Worm (Caenorhabditis elegans) whole organism, midembryonic: Measurements from ENCODE around the gene fbxa-99.

ENCODE experiments used
- flt-1 ChIP-seq: fragments of 200-800 bp; sonication (Bioruptor generic); IDR thresholded peaks from 2 replicates; pipeline ENCODE4 v1.3.6; 2022; ENCODE audit warnings: missing genetic modification characterization, missing compliant biosample characterization
- ref-1 ChIP-seq: fragments of 200-800 bp; sonication (Bioruptor generic); conservative IDR thresholded peaks from 2 replicates; pipeline ENCODE4 v1.3.6; 2022; ENCODE audit warnings: missing genetic modification reagents, missing genetic modification characterization, missing compliant biosample characterization
- tab-1 ChIP-seq: fragments of 200-800 bp; sonication (Bioruptor generic); IDR thresholded peaks from 2 replicates; pipeline ENCODE4 v1.3.6; 2022; ENCODE audit warnings: missing genetic modification characterization, missing compliant biosample characterization

DNA sequence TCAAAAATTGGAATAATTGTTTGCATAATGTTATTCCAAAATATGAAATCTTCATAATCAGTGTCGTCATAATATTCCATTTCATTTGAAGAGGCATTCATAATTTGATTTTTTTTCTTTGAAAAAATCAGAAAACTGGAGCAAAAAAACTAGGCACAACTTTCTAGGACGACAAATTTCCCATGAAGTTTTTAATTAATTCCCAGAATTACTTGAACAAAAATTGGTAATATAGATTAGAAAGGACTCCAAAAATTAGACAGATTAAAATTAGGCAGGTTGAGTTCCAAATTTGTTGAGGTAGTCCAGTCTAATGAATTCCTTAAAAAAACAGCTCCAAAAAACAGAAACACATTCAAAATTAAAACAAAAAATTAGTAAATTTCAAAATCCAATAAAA lies 27.7 kb downstream of the fbxa-99 start, which contains the start of gene srw-57:
- no peak for TF ChIP-seq flt-1 (GFP tag; lab: Robert Waterston, UW)
- TF ChIP-seq ref-1, result no peak
- TF ChIP-seq tab-1, result no peak
